Fruit fly (Drosophila melanogaster) whole organism, pupa: Measurements from ENCODE around the gene CG12689.

Experiments used
- CG10348 ChIP-seq: fragments of 200-800 bp; sonication (Bioruptor generic); IDR thresholded peaks from 2 replicates; pipeline ENCODE4 v1.3.6; 2022; ENCODE audit warnings: missing biosample characterization, missing genetic modification characterization
- CG12605 ChIP-seq: fragments of 200-800 bp; sonication (Bioruptor generic); IDR thresholded peaks from 2 replicates; pipeline ENCODE4 v1.3.6; 2022; ENCODE audit warnings: missing biosample characterization, missing genetic modification characterization
- CG13204 ChIP-seq: fragments of 200-800 bp; sonication (Bioruptor generic); optimal IDR thresholded peaks from 2 replicates; lab custom pipeline; 2018; ENCODE audit warnings: missing biosample characterization, mild to moderate bottlenecking, missing genetic modification characterization, moderate library complexity
- D1 ChIP-seq: fragments of 200-800 bp; sonication (Bioruptor generic); optimal IDR thresholded peaks from 2 replicates; lab custom pipeline; 2018; ENCODE audit warnings: missing biosample characterization, mild to moderate bottlenecking, missing genetic modification characterization, moderate library complexity
- EcR ChIP-seq: fragments of 200-800 bp; sonication (Bioruptor generic); optimal IDR thresholded peaks from 3 replicates; lab custom pipeline; 2019; ENCODE audit warnings: missing biosample characterization, missing genetic modification characterization, mild to moderate bottlenecking, moderate library complexity, missing genetic modification reagents
- rn ChIP-seq: fragments of 200-800 bp; sonication (Bioruptor generic); IDR thresholded peaks from 2 replicates; pipeline ENCODE4 v1.3.6; 2022; ENCODE audit warnings: missing biosample characterization, missing genetic modification characterization

- TF ChIP-seq rn (GFP tag; lab: Robert Waterston, UW) (no peak), EcR (GFP tag; lab: Kevin White, UChicago) (no peak), CG10348 (no peak), CG13204 (no peak), CG12605 (no peak), D1 (no peak)
Observed at dm6 chrX:7629873-7630272, 43.9 kb upstream of the CG12689 start.
